Fruit fly (Drosophila melanogaster) Kc167 (cell line): ENCODE data around the gene CG18170.

Experiments
- Myc ChIP-seq: fragments of >200 bp; optimal IDR thresholded peaks from 2 replicates; lab custom pipeline; 2017; ENCODE audit warnings: missing external identifiers
- psq ChIP-seq: fragments of >200 bp; optimal IDR thresholded peaks from 2 replicates; lab custom pipeline; 2017; ENCODE audit warnings: missing external identifiers
- ttk ChIP-seq: sonication (Bioruptor generic); optimal IDR thresholded peaks from 2 replicates; lab custom pipeline; 2017; ENCODE audit warnings: missing external identifiers

dm6 chr3L:1575731-1576376 lies 26.9 kb upstream of the CG18170 start:
- TF ChIP-seq psq (lab: Kevin White, UChicago) (no peak), ttk (lab: Kevin White, UChicago) (no peak), Myc (lab: Kevin White, UChicago) (no peak)
